Fruit fly (Drosophila melanogaster): ENCODE data around the gene Sema5c.

The Sema5c gene

dm6 chr3L:12049597-12050311, 31.9 kb downstream of the Sema5c start:
- TF ChIP-seq Abd-B (GFP tag; optimal IDR thresholded peaks at IDR 0.05) (no peak), h (GFP tag; optimal IDR thresholded peaks at IDR 0.05) (peak; percentile 10), sv (GFP tag; optimal IDR thresholded peaks at IDR 0.05) (no peak)

dm6 chr3L:12045443-12045842, 36.2 kb downstream of the Sema5c start:
- TF ChIP-seq HLH106 (tag; optimal IDR thresholded peaks at IDR 0.05) (no peak), rgr (GFP tag; optimal IDR thresholded peaks at IDR 0.05) (peak; percentile 1)

- TF ChIP-seq GATAd (GFP tag; optimal IDR thresholded peaks at IDR 0.05) (no peak), usp (GFP tag; optimal IDR thresholded peaks at IDR 0.05) (no peak), brk (GFP tag; optimal IDR thresholded peaks at IDR 0.05) (no peak), sv (GFP tag; optimal IDR thresholded peaks at IDR 0.05) (no peak), ey (GFP tag; optimal IDR thresholded peaks at IDR 0.05) (no peak), psq (GFP tag; optimal IDR thresholded peaks at IDR 0.05) (no peak), N (GFP tag; optimal IDR thresholded peaks at IDR 0.05) (no peak), dmrt93B (GFP tag; optimal IDR thresholded peaks at IDR 0.05) (no peak), woc (GFP tag; optimal IDR thresholded peaks at IDR 0.05) (no peak), pan (optimal IDR thresholded peaks at IDR 0.05) (no peak), sage (GFP tag; optimal IDR thresholded peaks at IDR 0.05) (no peak), CG9705 (GFP tag; optimal IDR thresholded peaks at IDR 0.05) (no peak)
Observed at dm6 chr3L:12044279-12044678, 37.4 kb downstream of the Sema5c start, which contains the start of gene CG43638. TSS of gene CG43638 (plus strand) at chr3L:12044579.

dm6 chr3L:12042087-12042486, 39.5 kb downstream of the Sema5c start, which contains the start of gene CG6793:
TSS of gene CG6793 (plus strand) at chr3L:12042387.
- TF ChIP-seq ey (GFP tag; optimal IDR thresholded peaks at IDR 0.05) (no peak), CG32264 (GFP tag; optimal IDR thresholded peaks at IDR 0.05) (no peak), woc (GFP tag; optimal IDR thresholded peaks at IDR 0.05) (no peak), Hr83 (GFP tag; optimal IDR thresholded peaks at IDR 0.05; ENCODE audit: poor library complexity, severe bottlenecking) (no peak), tai (GFP tag; optimal IDR thresholded peaks at IDR 0.05) (no peak), OdsH (GFP tag; optimal IDR thresholded peaks at IDR 0.05) (no peak), CrebA (GFP tag; optimal IDR thresholded peaks at IDR 0.05; ENCODE audit: borderline replicate concordance) (no peak), fru (GFP tag; optimal IDR thresholded peaks at IDR 0.05) (no peak), Sp1 (GFP tag; optimal IDR thresholded peaks at IDR 0.05) (no peak), Hr78 (GFP tag; optimal IDR thresholded peaks at IDR 0.05) (no peak), Dif (GFP tag; optimal IDR thresholded peaks at IDR 0.05; ENCODE audit: partially characterized antibody) (no peak), N (GFP tag; optimal IDR thresholded peaks at IDR 0.05) (no peak), Rel (GFP tag; optimal IDR thresholded peaks at IDR 0.05) (no peak), Rel (tag; optimal IDR thresholded peaks at IDR 0.05) (no peak), pan (optimal IDR thresholded peaks at IDR 0.05) (no peak), foxo (GFP tag; optimal IDR thresholded peaks at IDR 0.05) (no peak)

dm6 chr3L:12040313-12040924, 41.2 kb downstream of the Sema5c start:
- TF ChIP-seq Abd-B (GFP tag; optimal IDR thresholded peaks at IDR 0.05) (no peak), sage (GFP tag; optimal IDR thresholded peaks at IDR 0.05) (no peak), pan (optimal IDR thresholded peaks at IDR 0.05) (no peak), dmrt93B (GFP tag; optimal IDR thresholded peaks at IDR 0.05) (no peak), jim (GFP tag; optimal IDR thresholded peaks at IDR 0.05) (no peak), dsf (GFP tag; optimal IDR thresholded peaks at IDR 0.05; ENCODE audit: borderline replicate concordance) (no peak), Hnf4 (GFP tag; optimal IDR thresholded peaks at IDR 0.05) (no peak), lola (GFP tag; optimal IDR thresholded peaks at IDR 0.05) (no peak), Hr78 (GFP tag; optimal IDR thresholded peaks at IDR 0.05) (no peak), HLH106 (tag; optimal IDR thresholded peaks at IDR 0.05) (no peak), Hr83 (GFP tag; optimal IDR thresholded peaks at IDR 0.05; ENCODE audit: poor library complexity, severe bottlenecking) (peak; percentile 11), fru (GFP tag; optimal IDR thresholded peaks at IDR 0.05) (peak; percentile 24), h (GFP tag; optimal IDR thresholded peaks at IDR 0.05) (peak; percentile 5), usp (GFP tag; optimal IDR thresholded peaks at IDR 0.05) (no peak), Rel (GFP tag; optimal IDR thresholded peaks at IDR 0.05) (no peak), Rel (tag; optimal IDR thresholded peaks at IDR 0.05) (no peak), foxo (GFP tag; optimal IDR thresholded peaks at IDR 0.05) (no peak), OdsH (GFP tag; optimal IDR thresholded peaks at IDR 0.05) (no peak), psq (GFP tag; optimal IDR thresholded peaks at IDR 0.05) (peak; percentile 64), Dif (GFP tag; optimal IDR thresholded peaks at IDR 0.05; ENCODE audit: partially characterized antibody) (peak; percentile 73), Mio (GFP tag; optimal IDR thresholded peaks at IDR 0.05) (no peak), Vsx2 (GFP tag; optimal IDR thresholded peaks at IDR 0.05; ENCODE audit: partially characterized antibody) (peak; percentile 77), GATAd (GFP tag; optimal IDR thresholded peaks at IDR 0.05) (no peak), Jra (GFP tag; optimal IDR thresholded peaks at IDR 0.05) (no peak), rgr (GFP tag; optimal IDR thresholded peaks at IDR 0.05) (no peak), CG32264 (GFP tag; optimal IDR thresholded peaks at IDR 0.05) (no peak), tai (GFP tag; optimal IDR thresholded peaks at IDR 0.05) (no peak), Myc (optimal IDR thresholded peaks at IDR 0.05) (no peak), N (GFP tag; optimal IDR thresholded peaks at IDR 0.05) (no peak), woc (GFP tag; optimal IDR thresholded peaks at IDR 0.05) (no peak), dl (GFP tag; optimal IDR thresholded peaks at IDR 0.05; ENCODE audit: insufficient read depth in 1 of 2, partially characterized antibody in 2 of 2) (no peak)
